Worm (Caenorhabditis elegans) whole organism, early embryonic: ENCODE measurements around the gene R13A5.11.

Experiments used
- ama-1 ChIP-seq: fragments of 150-350 bp; optimal IDR thresholded peaks from 2 replicates; lab custom pipeline; 2014
- tra-4 ChIP-seq: sonication (generic microtip); optimal IDR thresholded peaks from 2 replicates; lab custom pipeline; 2017; ENCODE audit warnings: missing genetic modification characterization, missing compliant biosample characterization

ce11 chrIII:7559869-7560268 lies 33.3 kb downstream of the R13A5.11 start:
- TF ChIP-seq tra-4 (tag; lab: Kevin White, UChicago) (no peak), ama-1 (lab: Kevin White, UChicago) (no peak)
